Worm (Caenorhabditis elegans) whole organism, L4/young adult: ENCODE data around the gene grl-30.

Experiments used
- W03F9.2 ChIP-seq: fragments of 150-350 bp; optimal IDR thresholded peaks from 2 replicates; lab custom pipeline; 2014; ENCODE audit warnings: missing biosample characterization, missing genetic modification characterization
- dao-5 ChIP-seq: sonication (generic microtip); optimal IDR thresholded peaks from 2 replicates; lab custom pipeline; 2016; ENCODE audit warnings: missing genotype, missing genetic modification characterization, moderate library complexity, missing compliant biosample characterization
- him-1 ChIP-seq: sonication (generic microtip); optimal IDR thresholded peaks from 2 replicates; lab custom pipeline; 2016; ENCODE audit warnings: missing genotype, missing genetic modification reagents, missing genetic modification characterization, missing compliant biosample characterization

ce11 chrV:3526882-3527281 is 29.2 kb upstream of the grl-30 start, which contains the start of gene str-260:
- no peak for TF ChIP-seq W03F9.2
- TF ChIP-seq him-1 (tag; lab: Kevin White, UChicago), result no peak
- no peak for TF ChIP-seq dao-5 (tag; lab: Kevin White, UChicago)
